Worm (Caenorhabditis elegans) whole organism, mixed stage, embryonic: Measurements from ENCODE around the gene ZK970.8.

Experiments
- M03D4.4 ChIP-seq: sonication (generic microtip); optimal IDR thresholded peaks from 2 replicates; lab custom pipeline; 2017; ENCODE audit warnings: mild to moderate bottlenecking, missing genetic modification characterization, missing compliant biosample characterization
- bed-3 ChIP-seq: fragments of 200-800 bp; sonication (Bioruptor generic); optimal IDR thresholded peaks from 3 replicates; lab custom pipeline; 2018; ENCODE audit warnings: mild to moderate bottlenecking, missing genetic modification characterization, moderate library complexity, missing compliant biosample characterization
- blmp-1 ChIP-seq: fragments of 150-350 bp; optimal IDR thresholded peaks from 2 replicates; lab custom pipeline; 2014; ENCODE audit warnings: missing biosample characterization, missing genetic modification characterization
- ceh-39 ChIP-seq: fragments of 150-350 bp; optimal IDR thresholded peaks from 2 replicates; lab custom pipeline; 2014; ENCODE audit warnings: missing biosample characterization, missing genetic modification characterization
- ceh-43 ChIP-seq: fragments of 200-800 bp; sonication (Bioruptor generic); optimal IDR thresholded peaks from 2 replicates; lab custom pipeline; 2018; ENCODE audit warnings: mild to moderate bottlenecking, missing genetic modification characterization, moderate library complexity, missing compliant biosample characterization
- ceh-83 ChIP-seq: fragments of 200-800 bp; sonication (Bioruptor generic); optimal IDR thresholded peaks from 2 replicates; lab custom pipeline; 2018; ENCODE audit warnings: mild to moderate bottlenecking, missing genetic modification characterization, missing compliant biosample characterization
- ces-1 ChIP-seq: fragments of 150-350 bp; optimal IDR thresholded peaks from 2 replicates; lab custom pipeline; 2014; ENCODE audit warnings: missing biosample characterization, missing genetic modification reagents, missing genetic modification characterization
- cnd-1 ChIP-seq: fragments of 200-800 bp; sonication (Bioruptor generic); optimal IDR thresholded peaks from 2 replicates; lab custom pipeline; 2018; ENCODE audit warnings: mild to moderate bottlenecking, missing genetic modification characterization, missing compliant biosample characterization
- drap-1 ChIP-seq: fragments of 200-800 bp; sonication (Bioruptor generic); optimal IDR thresholded peaks from 3 replicates; lab custom pipeline; 2018; ENCODE audit warnings: mild to moderate bottlenecking, missing genetic modification characterization, missing compliant biosample characterization
- elt-1 ChIP-seq: sonication (generic microtip); optimal IDR thresholded peaks from 2 replicates; lab custom pipeline; 2017; ENCODE audit warnings: missing genetic modification characterization, mild to moderate bottlenecking, missing compliant biosample characterization, antibody characterized with exemption, moderate library complexity, borderline replicate concordance; ENCODE audit not compliant: insufficient read depth
- flh-1 ChIP-seq: fragments of 200-800 bp; sonication (Bioruptor generic); optimal IDR thresholded peaks from 2 replicates; lab custom pipeline; 2018; ENCODE audit warnings: mild to moderate bottlenecking, missing genetic modification characterization, moderate library complexity, missing compliant biosample characterization
- ham-2 ChIP-seq: fragments of 200-800 bp; sonication (Bioruptor generic); optimal IDR thresholded peaks from 2 replicates; lab custom pipeline; 2018; ENCODE audit warnings: mild to moderate bottlenecking, missing genetic modification characterization, missing compliant biosample characterization
- hlh-1 ChIP-seq: fragments of 150-350 bp; optimal IDR thresholded peaks from 2 replicates; lab custom pipeline; 2014; ENCODE audit warnings: missing biosample characterization, missing genetic modification reagents, missing genetic modification characterization
- lin-13 ChIP-seq: fragments of 150-350 bp; optimal IDR thresholded peaks from 2 replicates; lab custom pipeline; 2014; ENCODE audit warnings: missing biosample characterization, missing genetic modification characterization
- lsy-2 ChIP-seq: fragments of 150-350 bp; optimal IDR thresholded peaks from 2 replicates; lab custom pipeline; 2014; ENCODE audit warnings: missing biosample characterization, missing genetic modification characterization
- mab-5 ChIP-seq: fragments of 150-350 bp; optimal IDR thresholded peaks from 2 replicates; lab custom pipeline; 2014; ENCODE audit warnings: missing biosample characterization, missing genetic modification characterization
- mep-1 ChIP-seq: fragments of 150-350 bp; optimal IDR thresholded peaks from 2 replicates; lab custom pipeline; 2017; ENCODE audit warnings: missing biosample characterization, missing genetic modification reagents, missing genetic modification characterization, inconsistent platforms
- nhr-12 ChIP-seq: fragments of 150-350 bp; optimal IDR thresholded peaks from 2 replicates; lab custom pipeline; 2014; ENCODE audit warnings: missing biosample characterization, missing genetic modification characterization
- nhr-2 ChIP-seq: fragments of 150-350 bp; optimal IDR thresholded peaks from 2 replicates; lab custom pipeline; 2014; ENCODE audit warnings: missing biosample characterization, missing genetic modification characterization
- nhr-237 ChIP-seq: fragments of 150-350 bp; optimal IDR thresholded peaks from 2 replicates; lab custom pipeline; 2014; ENCODE audit warnings: missing biosample characterization, missing genetic modification characterization
- nhr-28 ChIP-seq: fragments of 150-350 bp; optimal IDR thresholded peaks from 2 replicates; lab custom pipeline; 2014; ENCODE audit warnings: missing biosample characterization, missing genetic modification characterization
- pha-4 ChIP-seq: fragments of 150-350 bp; optimal IDR thresholded peaks from 2 replicates; lab custom pipeline; 2018; ENCODE audit warnings: missing biosample characterization, missing genetic modification reagents, missing genetic modification characterization
- snpc-4 ChIP-seq: fragments of 150-350 bp; optimal IDR thresholded peaks from 2 replicates; lab custom pipeline; 2014; ENCODE audit warnings: missing biosample characterization, missing genetic modification characterization
- sptf-1 ChIP-seq: sonication (generic microtip); optimal IDR thresholded peaks from 2 replicates; lab custom pipeline; 2017; ENCODE audit warnings: mild to moderate bottlenecking, missing genetic modification characterization, moderate library complexity, missing compliant biosample characterization
- tbx-8 ChIP-seq: fragments of 200-800 bp; sonication (Bioruptor generic); optimal IDR thresholded peaks from 2 replicates; lab custom pipeline; 2018; ENCODE audit warnings: mild to moderate bottlenecking, missing genetic modification characterization, moderate library complexity, missing compliant biosample characterization
- unc-120 ChIP-seq: sonication (generic microtip); optimal IDR thresholded peaks from 2 replicates; lab custom pipeline; 2017; ENCODE audit warnings: missing genetic modification characterization, missing compliant biosample characterization; ENCODE audit not compliant: poor library complexity, severe bottlenecking
- unc-39 ChIP-seq: fragments of 150-350 bp; optimal IDR thresholded peaks from 2 replicates; lab custom pipeline; 2014; ENCODE audit warnings: missing biosample characterization, missing genetic modification characterization
- unc-62 ChIP-seq: fragments of 150-350 bp; optimal IDR thresholded peaks from 2 replicates; lab custom pipeline; 2014; ENCODE audit warnings: missing biosample characterization, missing genetic modification reagents, missing genetic modification characterization
- zip-8 ChIP-seq: fragments of 150-350 bp; optimal IDR thresholded peaks from 2 replicates; lab custom pipeline; 2014; ENCODE audit warnings: missing biosample characterization, missing genetic modification characterization
- ztf-11 ChIP-seq: fragments of 150-350 bp; optimal IDR thresholded peaks from 2 replicates; lab custom pipeline; 2014; ENCODE audit warnings: missing biosample characterization, missing genetic modification characterization

Gene ZK970.8

DNA sequence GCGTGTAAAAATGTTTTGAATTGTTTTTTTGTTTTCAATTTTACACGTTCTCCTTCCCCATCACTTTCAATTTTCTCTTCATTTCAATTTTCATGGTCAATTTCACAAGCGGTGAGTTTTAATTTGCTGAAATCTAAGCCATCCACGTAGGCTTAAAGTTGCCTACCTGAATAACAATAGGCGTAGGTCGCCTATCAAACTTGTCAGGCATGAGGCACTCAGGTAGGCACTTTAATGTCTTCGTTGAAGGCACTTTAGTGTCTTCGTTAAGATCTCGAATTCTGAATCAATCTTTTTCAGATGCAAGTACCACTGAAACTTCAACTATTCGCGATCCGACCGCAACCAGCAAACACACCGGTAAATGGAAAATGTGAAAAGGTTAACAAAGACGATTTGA, at the start of gene ZK970.8:
TSS of gene ZK970.8 (plus strand) at position 301 of the 400 bp plus-strand sequence.
- TF ChIP-seq mab-5 (tag; lab: Kevin White, UChicago) = no peak
- TF ChIP-seq, all 35 proteins: peak for 0

ce11 chrII:10261261-10261660, 48.2 kb upstream of the ZK970.8 start:
- TF ChIP-seq lin-13 (no peak), nhr-237 (no peak), ceh-39 (tag; lab: Kevin White, UChicago) (no peak), flh-1 (GFP tag; lab: Kevin White, UChicago) (no peak), hlh-1 (no peak), nhr-28 (no peak), pha-4 (no peak), ham-2 (GFP tag; lab: Kevin White, UChicago) (no peak), nhr-12 (tag; lab: Kevin White, UChicago) (no peak), ces-1 (no peak), ceh-83 (no peak), unc-62 (no peak), drap-1 (GFP tag; lab: Kevin White, UChicago) (no peak), ceh-43 (GFP tag; lab: Kevin White, UChicago) (no peak), tbx-8 (GFP tag; lab: Kevin White, UChicago) (no peak)

DNA sequence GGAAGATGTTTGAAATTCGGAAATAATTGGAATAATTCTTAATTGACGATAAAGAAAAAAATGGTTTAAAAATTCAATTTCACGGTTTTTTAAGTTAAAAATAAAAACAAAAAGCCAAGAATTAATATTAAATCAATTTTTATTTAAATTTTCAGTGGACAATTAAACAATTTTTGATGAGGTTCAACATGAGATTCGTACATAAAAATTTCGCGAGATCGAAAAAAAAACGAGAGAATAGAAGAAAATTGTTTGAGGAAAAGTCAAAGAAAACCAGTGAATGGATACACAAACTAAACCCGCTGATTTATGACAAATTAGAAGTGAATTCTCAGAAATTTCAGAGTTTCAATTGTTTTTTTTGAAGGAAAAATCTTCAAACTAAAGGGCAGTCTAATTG, 39.4 kb upstream of the ZK970.8 start, which contains the start of gene F54B3.2:
TSS of gene F54B3.2 (minus strand) at position 101 of the 400 bp plus-strand sequence.
- TF ChIP-seq bed-3 (GFP tag; lab: Kevin White, UChicago) = no peak
- no peak for TF ChIP-seq lin-13
- TF ChIP-seq unc-62 = no peak
- TF ChIP-seq ces-1 = no peak

ce11 chrII:10271093-10271492, 38.3 kb upstream of the ZK970.8 start, which contains the start of gene F54B3.4:
TSS of gene F54B3.4 (minus strand) at chrII:10271193.
- TF ChIP-seq ces-1 (peak; percentile 53), blmp-1 (no peak)

- TF ChIP-seq ces-1 (peak; percentile 29), nhr-2 (tag; lab: Kevin White, UChicago) (no peak), unc-39 (no peak), mep-1 (tag; lab: Kevin White, UChicago) (no peak)
Observed at ce11 chrII:10279561-10279960, 29.9 kb upstream of the ZK970.8 start, which contains the start of gene ZK971.1. TSS of gene ZK971.1 (minus strand) at chrII:10279661.

- TF ChIP-seq blmp-1 (no peak), unc-62 (no peak), bed-3 (GFP tag; lab: Kevin White, UChicago) (no peak), hlh-1 (no peak), zip-8 (tag; lab: Kevin White, UChicago) (no peak), nhr-237 (no peak), ham-2 (GFP tag; lab: Kevin White, UChicago) (no peak), ces-1 (no peak), ztf-11 (tag; lab: Kevin White, UChicago) (no peak), lin-13 (no peak), ceh-39 (tag; lab: Kevin White, UChicago) (no peak), unc-120 (tag; lab: Kevin White, UChicago) (no peak), M03D4.4 (tag; lab: Kevin White, UChicago) (no peak), mab-5 (tag; lab: Kevin White, UChicago) (no peak), nhr-2 (tag; lab: Kevin White, UChicago) (no peak), ceh-43 (GFP tag; lab: Kevin White, UChicago) (no peak), snpc-4 (no peak), sptf-1 (tag; lab: Kevin White, UChicago) (no peak)
Observed at ce11 chrII:10281674-10282073, 27.8 kb upstream of the ZK970.8 start.

DNA sequence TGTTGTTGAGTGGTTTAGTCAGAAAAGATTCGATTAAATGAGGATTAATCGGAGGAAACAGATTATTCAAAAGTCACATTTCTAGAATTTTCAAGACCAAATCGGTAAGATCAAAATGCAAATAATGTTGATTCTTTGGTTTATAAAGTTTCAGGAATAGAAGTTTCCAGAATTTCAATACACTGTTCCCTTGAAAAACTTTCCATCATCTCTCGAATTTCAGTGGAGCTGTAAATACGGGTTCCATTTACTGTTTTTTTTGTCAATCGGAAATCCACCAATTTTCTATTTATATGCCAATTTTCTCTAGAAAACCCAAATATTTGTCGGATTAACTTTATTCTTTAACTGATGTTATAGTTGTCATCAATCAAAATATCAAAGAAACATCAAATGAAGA, 26.3 kb upstream of the ZK970.8 start:
- no peak for TF ChIP-seq M03D4.4 (tag; lab: Kevin White, UChicago)
- TF ChIP-seq mab-5 (tag; lab: Kevin White, UChicago) = no peak
- TF ChIP-seq lsy-2 (tag; lab: Kevin White, UChicago) = no peak
- TF ChIP-seq nhr-28 = no peak
- TF ChIP-seq mep-1 (tag; lab: Kevin White, UChicago) = no peak
- no peak for TF ChIP-seq drap-1 (GFP tag; lab: Kevin White, UChicago)
- no peak for TF ChIP-seq elt-1
- no peak for TF ChIP-seq snpc-4
- no peak for TF ChIP-seq cnd-1 (tag; lab: Kevin White, UChicago)
- no peak for TF ChIP-seq ham-2 (GFP tag; lab: Kevin White, UChicago)
- no peak for TF ChIP-seq unc-120 (tag; lab: Kevin White, UChicago)
- TF ChIP-seq ces-1 = no peak
